Fruit fly (Drosophila melanogaster) whole organism, prepupa: ENCODE data around the gene tok.

ENCODE experiments used
- CG10631 ChIP-seq: fragments of 200-800 bp; sonication (Bioruptor generic); optimal IDR thresholded peaks from 2 replicates; lab custom pipeline; 2016; ENCODE audit warnings: missing biosample characterization, missing genetic modification characterization
- CG16779 ChIP-seq: fragments of 200-800 bp; sonication (Bioruptor generic); optimal IDR thresholded peaks from 3 replicates; lab custom pipeline; 2017; ENCODE audit warnings: missing biosample characterization, mild to moderate bottlenecking, missing genetic modification characterization
- CG3919 ChIP-seq: fragments of 200-800 bp; sonication (Bioruptor generic); optimal IDR thresholded peaks from 3 replicates; lab custom pipeline; 2016; ENCODE audit warnings: missing biosample characterization, missing genetic modification characterization
- Ets96B ChIP-seq: fragments of 200-800 bp; optimal IDR thresholded peaks from 2 replicates; lab custom pipeline; 2019; ENCODE audit warnings: missing biosample characterization, mild to moderate bottlenecking, missing genetic modification characterization, moderate library complexity
- acj6 ChIP-seq: fragments of 200-800 bp; sonication (Bioruptor generic); optimal IDR thresholded peaks from 3 replicates; lab custom pipeline; 2016; ENCODE audit warnings: missing biosample characterization, missing genetic modification characterization
- cyc ChIP-seq: fragments of 200-800 bp; sonication (Bioruptor generic); optimal IDR thresholded peaks from 3 replicates; lab custom pipeline; 2016; ENCODE audit warnings: missing biosample characterization, missing genetic modification characterization
- esn ChIP-seq: fragments of 200-800 bp; sonication (Bioruptor generic); optimal IDR thresholded peaks from 2 replicates; lab custom pipeline; 2016; ENCODE audit warnings: missing biosample characterization, mild to moderate bottlenecking, missing genetic modification characterization, moderate library complexity
- net ChIP-seq: fragments of 200-800 bp; sonication (Bioruptor generic); optimal IDR thresholded peaks from 3 replicates; lab custom pipeline; 2016; ENCODE audit warnings: missing biosample characterization, missing genetic modification characterization
- spab ChIP-seq: fragments of 200-800 bp; sonication (Bioruptor generic); optimal IDR thresholded peaks from 2 replicates; lab custom pipeline; 2017; ENCODE audit warnings: missing biosample characterization, mild to moderate bottlenecking, missing genetic modification characterization, missing genetic modification reagents
- topi ChIP-seq: fragments of 200-800 bp; sonication (Bioruptor generic); optimal IDR thresholded peaks from 3 replicates; lab custom pipeline; 2016; ENCODE audit warnings: missing biosample characterization, missing genetic modification characterization

DNA sequence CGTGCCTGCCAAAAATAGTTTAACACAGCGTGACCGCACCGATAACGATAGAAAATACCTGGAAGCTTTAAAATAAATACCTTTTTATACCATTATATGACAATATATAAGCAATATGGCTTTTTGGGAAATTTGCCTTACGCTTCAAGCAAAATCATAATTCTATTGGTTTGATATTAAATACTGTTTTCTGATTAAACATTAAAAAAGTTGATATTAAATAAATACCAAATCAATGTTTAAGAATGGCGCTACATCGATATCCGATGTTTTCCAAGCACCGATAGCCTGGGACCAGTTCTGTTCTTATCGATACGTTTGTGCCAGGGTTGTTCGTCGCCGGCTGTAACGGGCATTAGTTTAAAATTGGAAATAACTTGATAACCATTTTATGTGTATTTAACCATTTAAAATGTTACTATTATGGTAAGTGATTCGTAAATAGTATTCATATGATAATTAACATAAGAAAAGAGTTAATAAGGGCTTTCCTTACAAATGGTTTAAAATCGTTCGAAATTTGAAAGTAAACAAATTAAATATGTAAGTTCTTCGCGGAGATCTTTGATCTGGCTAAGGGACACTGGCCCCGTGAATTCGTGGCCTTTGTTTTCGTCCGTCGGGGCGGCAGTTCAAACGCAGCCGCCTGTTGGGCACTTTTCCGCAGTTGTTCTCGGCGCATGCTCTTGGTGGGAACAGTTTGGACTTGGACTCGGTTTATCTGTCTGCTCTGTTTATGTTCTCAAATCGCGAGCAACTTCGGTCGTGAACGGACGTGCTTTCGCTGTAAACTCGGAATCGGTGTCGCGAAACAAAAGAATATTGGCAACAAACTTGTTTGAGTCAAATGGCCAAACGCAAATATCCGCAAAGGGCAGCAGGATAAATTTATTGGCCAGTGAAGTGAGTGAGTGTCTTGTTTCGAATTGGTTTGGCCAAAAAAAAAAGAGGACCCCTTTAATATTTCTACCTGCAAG lies at the start of gene tok, which contains the start of gene CG13630:
- TF ChIP-seq Ets96B (tag; lab: Kevin White, UChicago) (no peak), CG3919 (GFP tag; lab: Kevin White, UChicago) (no peak), cyc (GFP tag; lab: Kevin White, UChicago) (no peak), net (GFP tag; lab: Kevin White, UChicago) (no peak), topi (GFP tag; lab: Kevin White, UChicago) (no peak), acj6 (GFP tag; lab: Kevin White, UChicago) (no peak), CG16779 (tag; lab: Kevin White, UChicago) (no peak), esn (GFP tag; lab: Kevin White, UChicago) (no peak), CG10631 (GFP tag; lab: Kevin White, UChicago) (no peak), spab (GFP tag; lab: Kevin White, UChicago) (no peak)
